Worm (Caenorhabditis elegans): Measurements from ENCODE around the gene W06F12.2.

Gene W06F12.2

ce11 chrIII:13731589-13731988, at the start of gene W06F12.2:
Gene W06F12.2, minus strand, starts transcription at chrIII:13731689.
- TF ChIP-seq F13C5.2 (tag; optimal IDR thresholded peaks at IDR 0.05) (no peak), aly-1 (tag; optimal IDR thresholded peaks at IDR 0.05) (no peak), scrt-1 (GFP tag; IDR thresholded peaks at IDR 0.05) (no peak), tbx-37 (GFP tag; conservative IDR thresholded peaks at IDR 0.05) (no peak), ets-7 (tag; optimal IDR thresholded peaks at IDR 0.05) (no peak), ama-1 (optimal IDR thresholded peaks at IDR 0.05) (no peak), hnd-1 (tag; optimal IDR thresholded peaks at IDR 0.05) (no peak), tbx-11 (GFP tag; IDR thresholded peaks at IDR 0.05) (no peak), sea-1 (GFP tag; conservative IDR thresholded peaks at IDR 0.05) (no peak), pes-1 (GFP tag; IDR thresholded peaks at IDR 0.05) (no peak)

- no peak for TF ChIP-seq flt-1 (GFP tag; IDR thresholded peaks at IDR 0.05)
- peak; percentile 11 for TF ChIP-seq B0310.2 (tag; optimal IDR thresholded peaks at IDR 0.05)
- TF ChIP-seq tra-4 (tag; optimal IDR thresholded peaks at IDR 0.05): no peak
- no peak for TF ChIP-seq tbx-11 (GFP tag; IDR thresholded peaks at IDR 0.05)
- peak; percentile 27 for TF ChIP-seq ceh-36 (tag; optimal IDR thresholded peaks at IDR 0.05)
- TF ChIP-seq scrt-1 (GFP tag; IDR thresholded peaks at IDR 0.05): no peak
- no peak for TF ChIP-seq ets-7 (tag; optimal IDR thresholded peaks at IDR 0.05)
- TF ChIP-seq sea-1 (GFP tag; conservative IDR thresholded peaks at IDR 0.05): no peak
- no peak for TF ChIP-seq tbx-37 (GFP tag; conservative IDR thresholded peaks at IDR 0.05)
- no peak for TF ChIP-seq aly-1 (tag; optimal IDR thresholded peaks at IDR 0.05)
- TF ChIP-seq ceh-13 (GFP tag; optimal IDR thresholded peaks at IDR 0.05): no peak
- TF ChIP-seq hmg-4 (GFP tag; optimal IDR thresholded peaks at IDR 0.05): peak; percentile 41
- TF ChIP-seq hmbx-1 (tag; optimal IDR thresholded peaks at IDR 0.05): no peak
- TF ChIP-seq ama-1 (optimal IDR thresholded peaks at IDR 0.05): no peak
- no peak for TF ChIP-seq F13C5.2 (tag; optimal IDR thresholded peaks at IDR 0.05)
These were observed 48.8 kb upstream of the W06F12.2 start, which contains the start of gene pot-3 for ce11 chrIII:13780199-13780706. Gene pot-3, plus strand, starts transcription at chrIII:13780215.

ce11 chrIII:13779360-13780093, 48.0 kb upstream of the W06F12.2 start:
- TF ChIP-seq F13C5.2 (tag; optimal IDR thresholded peaks at IDR 0.05) (no peak), ceh-36 (tag; optimal IDR thresholded peaks at IDR 0.05) (no peak), hmg-4 (GFP tag; optimal IDR thresholded peaks at IDR 0.05) (no peak), hnd-1 (tag; optimal IDR thresholded peaks at IDR 0.05) (no peak), pes-1 (GFP tag; IDR thresholded peaks at IDR 0.05) (no peak), tra-4 (tag; optimal IDR thresholded peaks at IDR 0.05) (no peak), scrt-1 (GFP tag; IDR thresholded peaks at IDR 0.05) (no peak), ama-1 (optimal IDR thresholded peaks at IDR 0.05) (no peak), B0310.2 (tag; optimal IDR thresholded peaks at IDR 0.05) (no peak), ceh-13 (GFP tag; optimal IDR thresholded peaks at IDR 0.05) (no peak), tbx-37 (GFP tag; conservative IDR thresholded peaks at IDR 0.05) (no peak)

- no peak for TF ChIP-seq ets-7 (tag; optimal IDR thresholded peaks at IDR 0.05)
- TF ChIP-seq pes-1 (GFP tag; IDR thresholded peaks at IDR 0.05): no peak
- TF ChIP-seq tra-4 (tag; optimal IDR thresholded peaks at IDR 0.05): no peak
- no peak for TF ChIP-seq tbx-37 (GFP tag; conservative IDR thresholded peaks at IDR 0.05)
- TF ChIP-seq ceh-13 (GFP tag; optimal IDR thresholded peaks at IDR 0.05): no peak
- no peak for TF ChIP-seq ceh-36 (tag; optimal IDR thresholded peaks at IDR 0.05)
- TF ChIP-seq hmg-4 (GFP tag; optimal IDR thresholded peaks at IDR 0.05): no peak
- no peak for TF ChIP-seq aly-1 (tag; optimal IDR thresholded peaks at IDR 0.05)
- TF ChIP-seq flt-1 (GFP tag; IDR thresholded peaks at IDR 0.05): no peak
- no peak for TF ChIP-seq tbx-11 (GFP tag; IDR thresholded peaks at IDR 0.05)
- TF ChIP-seq hnd-1 (tag; optimal IDR thresholded peaks at IDR 0.05): no peak
- no peak for TF ChIP-seq ama-1 (optimal IDR thresholded peaks at IDR 0.05)
- no peak for TF ChIP-seq sea-1 (GFP tag; conservative IDR thresholded peaks at IDR 0.05)
- TF ChIP-seq F13C5.2 (tag; optimal IDR thresholded peaks at IDR 0.05): no peak
These were observed 47.3 kb upstream of the W06F12.2 start for ce11 chrIII:13778816-13779215.

ce11 chrIII:13772876-13773275, 41.4 kb upstream of the W06F12.2 start, which contains the start of gene mdt-29:
Gene mdt-29, plus strand, starts transcription at chrIII:13773176.
- TF ChIP-seq ceh-36 (tag; optimal IDR thresholded peaks at IDR 0.05) (no peak), ets-7 (tag; optimal IDR thresholded peaks at IDR 0.05) (no peak), pes-1 (GFP tag; IDR thresholded peaks at IDR 0.05) (no peak), tra-4 (tag; optimal IDR thresholded peaks at IDR 0.05) (no peak), tbx-11 (GFP tag; IDR thresholded peaks at IDR 0.05) (no peak)

ce11 chrIII:13771145-13771544, 39.7 kb upstream of the W06F12.2 start, which contains the start of the genes cyk-4 and pdr-1:
Gene cyk-4, minus strand, starts transcription at chrIII:13771224.
Gene pdr-1, plus strand, starts transcription at chrIII:13771513.
- TF ChIP-seq hmbx-1 (tag; optimal IDR thresholded peaks at IDR 0.05) (no peak), ceh-13 (GFP tag; optimal IDR thresholded peaks at IDR 0.05) (no peak), F13C5.2 (tag; optimal IDR thresholded peaks at IDR 0.05) (no peak), tbx-11 (GFP tag; IDR thresholded peaks at IDR 0.05) (no peak), tbx-37 (GFP tag; conservative IDR thresholded peaks at IDR 0.05) (no peak), ama-1 (optimal IDR thresholded peaks at IDR 0.05) (no peak), scrt-1 (GFP tag; IDR thresholded peaks at IDR 0.05) (no peak), hmg-4 (GFP tag; optimal IDR thresholded peaks at IDR 0.05) (no peak), ceh-36 (tag; optimal IDR thresholded peaks at IDR 0.05) (no peak), sea-1 (GFP tag; conservative IDR thresholded peaks at IDR 0.05) (no peak), ets-7 (tag; optimal IDR thresholded peaks at IDR 0.05) (no peak), B0310.2 (tag; optimal IDR thresholded peaks at IDR 0.05) (no peak), tra-4 (tag; optimal IDR thresholded peaks at IDR 0.05) (no peak), pes-1 (GFP tag; IDR thresholded peaks at IDR 0.05) (no peak), hnd-1 (tag; optimal IDR thresholded peaks at IDR 0.05) (no peak), aly-1 (tag; optimal IDR thresholded peaks at IDR 0.05) (no peak), flt-1 (GFP tag; IDR thresholded peaks at IDR 0.05) (no peak)

ce11 chrIII:13770017-13770416, 38.5 kb upstream of the W06F12.2 start:
- no peak for TF ChIP-seq hmg-4 (GFP tag; optimal IDR thresholded peaks at IDR 0.05)
- no peak for TF ChIP-seq tra-4 (tag; optimal IDR thresholded peaks at IDR 0.05)
- no peak for TF ChIP-seq ama-1 (optimal IDR thresholded peaks at IDR 0.05)
- no peak for TF ChIP-seq flt-1 (GFP tag; IDR thresholded peaks at IDR 0.05)
- TF ChIP-seq B0310.2 (tag; optimal IDR thresholded peaks at IDR 0.05): no peak
- no peak for TF ChIP-seq scrt-1 (GFP tag; IDR thresholded peaks at IDR 0.05)
- TF ChIP-seq ceh-13 (GFP tag; optimal IDR thresholded peaks at IDR 0.05): no peak
- TF ChIP-seq F13C5.2 (tag; optimal IDR thresholded peaks at IDR 0.05): no peak
- no peak for TF ChIP-seq tbx-37 (GFP tag; conservative IDR thresholded peaks at IDR 0.05)
- no peak for TF ChIP-seq aly-1 (tag; optimal IDR thresholded peaks at IDR 0.05)

All from whole organism, early embryonic.